Fruit fly (Drosophila melanogaster) whole organism, embryonic: ENCODE measurements around the gene Invadolysin.
A peak's percentile ranks its signal among the peaks of the same experiment; 100 is the strongest.

Experiments
- Ada2b ChIP-seq: fragments of 200-800 bp; sonication (Bioruptor generic); IDR thresholded peaks from 2 replicates; pipeline ENCODE4 v1.3.6; 2022; ENCODE audit warnings: missing biosample characterization, missing genetic modification characterization
- Asciz ChIP-seq: fragments of 200-800 bp; sonication (Bioruptor generic); optimal IDR thresholded peaks from 2 replicates; lab custom pipeline; 2017; ENCODE audit warnings: missing biosample characterization, mild to moderate bottlenecking, missing genetic modification characterization, missing genetic modification reagents
- B-H2 ChIP-seq: fragments of 200-800 bp; sonication (Bioruptor generic); optimal IDR thresholded peaks from 2 replicates; lab custom pipeline; 2018; ENCODE audit warnings: missing biosample characterization, mild to moderate bottlenecking, missing genetic modification characterization
- Blimp-1 ChIP-seq: fragments of 200-800 bp; sonication (Bioruptor generic); optimal IDR thresholded peaks from 3 replicates; lab custom pipeline; 2018; ENCODE audit warnings: missing biosample characterization, missing genetic modification characterization, mild to moderate bottlenecking, moderate library complexity, missing genetic modification reagents
- CG10147 ChIP-seq: fragments of 200-800 bp; sonication (Bioruptor generic); optimal IDR thresholded peaks from 2 replicates; lab custom pipeline; 2019; ENCODE audit warnings: missing biosample characterization, mild to moderate bottlenecking, missing genetic modification characterization, moderate library complexity
- CG12659 ChIP-seq: fragments of 200-800 bp; sonication (Bioruptor generic); optimal IDR thresholded peaks from 3 replicates; lab custom pipeline; 2017; ENCODE audit warnings: mild to moderate bottlenecking, missing biosample characterization, missing genetic modification reagents, missing genetic modification characterization
- CG13624 ChIP-seq: fragments of 200-800 bp; sonication (Bioruptor generic); optimal IDR thresholded peaks from 2 replicates; lab custom pipeline; 2016; ENCODE audit warnings: missing biosample characterization, missing genetic modification characterization
- CG13894 ChIP-seq: fragments of 200-800 bp; sonication (Bioruptor generic); optimal IDR thresholded peaks from 3 replicates; lab custom pipeline; 2018; ENCODE audit warnings: missing biosample characterization, mild to moderate bottlenecking, missing genetic modification characterization, moderate library complexity
- CG17328 ChIP-seq: fragments of 200-800 bp; sonication (Bioruptor generic); IDR thresholded peaks from 2 replicates; pipeline ENCODE4 v1.3.6; 2022; ENCODE audit warnings: missing biosample characterization, missing genetic modification characterization
- CG32767 ChIP-seq: fragments of 200-800 bp; sonication (Bioruptor generic); IDR thresholded peaks from 2 replicates; pipeline ENCODE4 v1.3.6; 2022; ENCODE audit warnings: missing biosample characterization, missing genetic modification characterization
- CG3281 ChIP-seq: fragments of 200-800 bp; sonication (Bioruptor generic); optimal IDR thresholded peaks from 3 replicates; lab custom pipeline; 2017; ENCODE audit warnings: missing biosample characterization, mild to moderate bottlenecking, missing genetic modification characterization
- CG34376 ChIP-seq: fragments of 200-800 bp; sonication (Bioruptor generic); optimal IDR thresholded peaks from 2 replicates; lab custom pipeline; 2018; ENCODE audit warnings: missing biosample characterization, mild to moderate bottlenecking, missing genetic modification characterization
- CG4404 ChIP-seq: fragments of 200-800 bp; sonication (Bioruptor generic); IDR thresholded peaks from 2 replicates; pipeline ENCODE4 v1.3.6; 2022; ENCODE audit warnings: missing biosample characterization, missing genetic modification characterization
- CG5180 ChIP-seq: fragments of 200-800 bp; sonication (Bioruptor generic); optimal IDR thresholded peaks from 3 replicates; lab custom pipeline; 2017; ENCODE audit warnings: missing biosample characterization, missing genetic modification characterization, mild to moderate bottlenecking, moderate library complexity, missing genetic modification reagents
- CG6654 ChIP-seq: fragments of 200-800 bp; sonication (Bioruptor generic); optimal IDR thresholded peaks from 2 replicates; lab custom pipeline; 2017; ENCODE audit warnings: missing biosample characterization, mild to moderate bottlenecking, missing genetic modification characterization
- CG6765 ChIP-seq: fragments of 200-800 bp; sonication (Bioruptor generic); optimal IDR thresholded peaks from 3 replicates; lab custom pipeline; 2017; ENCODE audit warnings: missing biosample characterization, mild to moderate bottlenecking, missing genetic modification characterization
- CG6854 ChIP-seq: fragments of 200-800 bp; sonication (Bioruptor generic); optimal IDR thresholded peaks from 3 replicates; lab custom pipeline; 2017; ENCODE audit warnings: missing biosample characterization, mild to moderate bottlenecking, missing genetic modification characterization
- CG7745 ChIP-seq: fragments of 200-800 bp; sonication (Bioruptor generic); optimal IDR thresholded peaks from 2 replicates; lab custom pipeline; 2018; ENCODE audit warnings: missing biosample characterization, mild to moderate bottlenecking, missing genetic modification characterization, moderate library complexity
- CG7963 ChIP-seq: fragments of 200-800 bp; sonication (Bioruptor generic); IDR thresholded peaks from 3 replicates; pipeline ENCODE4 v1.3.6; 2022; ENCODE audit warnings: missing biosample characterization, missing genetic modification characterization; ENCODE audit not compliant: partially characterized antibody
- CG7987 ChIP-seq: fragments of 200-800 bp; sonication (Bioruptor generic); optimal IDR thresholded peaks from 2 replicates; lab custom pipeline; 2018; ENCODE audit warnings: missing biosample characterization, mild to moderate bottlenecking, missing genetic modification characterization, moderate library complexity
- CoRest ChIP-seq: fragments of 200-800 bp; sonication (Bioruptor generic); optimal IDR thresholded peaks from 3 replicates; lab custom pipeline; 2018; ENCODE audit warnings: missing biosample characterization, mild to moderate bottlenecking, missing genetic modification characterization, moderate library complexity
- Fer1 ChIP-seq: fragments of 200-800 bp; sonication (Bioruptor generic); optimal IDR thresholded peaks from 2 replicates; lab custom pipeline; 2017; ENCODE audit warnings: missing biosample characterization, mild to moderate bottlenecking, missing genetic modification characterization
- Hey ChIP-seq: fragments of 200-800 bp; sonication (Bioruptor generic); optimal IDR thresholded peaks from 3 replicates; lab custom pipeline; 2018; ENCODE audit warnings: missing biosample characterization, mild to moderate bottlenecking, missing genetic modification characterization
- HmgZ ChIP-seq: fragments of 200-800 bp; sonication (Bioruptor generic); optimal IDR thresholded peaks from 2 replicates; lab custom pipeline; 2018; ENCODE audit warnings: missing biosample characterization, mild to moderate bottlenecking, missing genetic modification characterization
- Lim3 ChIP-seq: fragments of 200-800 bp; sonication (Bioruptor generic); IDR thresholded peaks from 2 replicates; pipeline ENCODE4 v1.3.6; 2022; ENCODE audit warnings: missing biosample characterization, missing genetic modification characterization
- Med ChIP-seq: fragments of 200-800 bp; sonication (Bioruptor generic); peaks from one replicate; lab custom pipeline; 2016; ENCODE audit warnings: missing biosample characterization, missing genetic modification characterization, mild to moderate bottlenecking, inconsistent platforms, moderate library complexity
- Myb ChIP-seq: fragments of 200-800 bp; sonication (Bioruptor generic); optimal IDR thresholded peaks from 2 replicates; lab custom pipeline; 2016; ENCODE audit warnings: missing biosample characterization, missing genetic modification characterization
- Pdp1 ChIP-seq, 2 experiments: fragments of 200-800 bp; sonication (Bioruptor generic); optimal IDR thresholded peaks; 3 replicates each; lab custom pipeline; 2016; ENCODE audit warnings: missing biosample characterization in 2 of 2, missing genetic modification characterization in 2 of 2, mild to moderate bottlenecking in 1 of 2, moderate library complexity in 1 of 2
- Sin3A ChIP-seq: fragments of >200 bp; optimal IDR thresholded peaks from 2 replicates; lab custom pipeline; 2018
- cwo ChIP-seq: fragments of 200-800 bp; sonication (Bioruptor generic); optimal IDR thresholded peaks from 3 replicates; lab custom pipeline; 2017; ENCODE audit warnings: missing biosample characterization, missing genetic modification characterization, mild to moderate bottlenecking, moderate library complexity, missing genetic modification reagents
- dmrt11E ChIP-seq: fragments of 200-800 bp; sonication (Bioruptor generic); optimal IDR thresholded peaks from 3 replicates; lab custom pipeline; 2018; ENCODE audit warnings: missing biosample characterization, mild to moderate bottlenecking, missing genetic modification characterization, moderate library complexity
- exex ChIP-seq: fragments of 200-800 bp; sonication (Bioruptor generic); optimal IDR thresholded peaks from 4 replicates; lab custom pipeline; 2018; ENCODE audit warnings: missing biosample characterization, mild to moderate bottlenecking, missing genetic modification characterization, moderate library complexity
- mirr ChIP-seq: fragments of 200-800 bp; sonication (Bioruptor generic); optimal IDR thresholded peaks from 3 replicates; lab custom pipeline; 2018; ENCODE audit warnings: missing biosample characterization, mild to moderate bottlenecking, missing genetic modification characterization
- pfk ChIP-seq: fragments of 200-800 bp; sonication (Bioruptor generic); optimal IDR thresholded peaks from 2 replicates; lab custom pipeline; 2018; ENCODE audit warnings: missing biosample characterization, mild to moderate bottlenecking, missing genetic modification characterization, moderate library complexity
- schlank ChIP-seq: fragments of 200-800 bp; sonication (Bioruptor generic); optimal IDR thresholded peaks from 2 replicates; lab custom pipeline; 2018; ENCODE audit warnings: missing biosample characterization, mild to moderate bottlenecking, missing genetic modification characterization
- sens ChIP-seq: fragments of 200-800 bp; sonication (Bioruptor generic); peaks from one replicate; lab custom pipeline; 2016; ENCODE audit warnings: missing biosample characterization, missing genetic modification characterization
- sug ChIP-seq: fragments of 200-800 bp; optimal IDR thresholded peaks from 2 replicates; lab custom pipeline; 2019; ENCODE audit warnings: missing biosample characterization, mild to moderate bottlenecking, missing genetic modification characterization, moderate library complexity
- vvl ChIP-seq: fragments of 200-800 bp; sonication (Bioruptor generic); IDR thresholded peaks from 2 replicates; pipeline ENCODE4 v1.3.6; 2022; ENCODE audit warnings: missing biosample characterization, missing genetic modification characterization

Invadolysin gene

dm6 chr3R:10166334-10166733, 21.9 kb downstream of the Invadolysin start:
- TF ChIP-seq CG3281 (GFP tag; lab: Kevin White, UChicago) (peak; percentile 30), Myb (no peak), sug (tag; lab: Kevin White, UChicago) (peak; percentile 68), Hey (tag; lab: Kevin White, UChicago) (peak; percentile 23), CG10147 (GFP tag; lab: Kevin White, UChicago) (peak; percentile 15), Lim3 (GFP tag; lab: Robert Waterston, UW) (no peak), exex (tag; lab: Kevin White, UChicago) (peak; percentile 73), HmgZ (tag; lab: Kevin White, UChicago) (peak; percentile 14), CG6765 (GFP tag; lab: Kevin White, UChicago) (peak; percentile 13), mirr (GFP tag; lab: Kevin White, UChicago) (peak; percentile 48), dmrt11E (tag; lab: Kevin White, UChicago) (no peak), CG7987 (GFP tag; lab: Kevin White, UChicago) (peak; percentile 46), cwo (peak; percentile 37), Med (GFP tag; lab: Kevin White, UChicago) (peak; percentile 74), CG6854 (GFP tag; lab: Kevin White, UChicago) (no peak), CG12659 (GFP tag; lab: Kevin White, UChicago) (peak; percentile 2), Fer1 (peak; percentile 37), CG32767 (GFP tag; lab: Robert Waterston, UW) (no peak), schlank (tag; lab: Kevin White, UChicago) (peak; percentile 35), CG34376 (peak; percentile 66), Ada2b (GFP tag; lab: Robert Waterston, UW) (no peak), CG6654 (GFP tag; lab: Kevin White, UChicago) (no peak), CG4404 (GFP tag; lab: Robert Waterston, UW) (no peak)
- TF ChIP-seq, all 482 proteins: peak for 15

dm6 chr3R:10167280-10167679, 22.8 kb downstream of the Invadolysin start:
- TF ChIP-seq CG13894: no peak
- 0 out of 2 replicates have a peak, but pooled peaks have one; percentile 25 for TF ChIP-seq CG17328
- TF ChIP-seq CG7745 (tag; lab: Kevin White, UChicago): no peak
- peak; percentile 36 for TF ChIP-seq Blimp-1
- TF ChIP-seq Sin3A (lab: Kevin White, UChicago): no peak
- TF ChIP-seq CG13624 (GFP tag; lab: Kevin White, UChicago): no peak
- TF ChIP-seq vvl: no peak
- no peak for TF ChIP-seq sens (GFP tag; lab: Kevin White, UChicago)
- TF ChIP-seq CG5180 (GFP tag; lab: Kevin White, UChicago): no peak
- no peak for TF ChIP-seq CG7963 (GFP tag; lab: Robert Waterston, UW)
- TF ChIP-seq B-H2 (GFP tag; lab: Kevin White, UChicago): peak; percentile 4
- TF ChIP-seq CoRest: no peak
- peak; percentile 9 for TF ChIP-seq Med (GFP tag; lab: Kevin White, UChicago)
- peak in 1 of 2 experiments; percentile 71 for TF ChIP-seq Pdp1 (GFP tag; optimal IDR thresholded peaks at IDR 0.05; lab: Kevin White, UChicago)
- TF ChIP-seq Asciz: no peak
- peak; percentile 78 for TF ChIP-seq pfk
